Fruit fly (Drosophila melanogaster): ENCODE measurements around the gene Kots.
A peak's percentile ranks its signal among the peaks of the same experiment; 100 is the strongest.

Kots gene

DNA sequence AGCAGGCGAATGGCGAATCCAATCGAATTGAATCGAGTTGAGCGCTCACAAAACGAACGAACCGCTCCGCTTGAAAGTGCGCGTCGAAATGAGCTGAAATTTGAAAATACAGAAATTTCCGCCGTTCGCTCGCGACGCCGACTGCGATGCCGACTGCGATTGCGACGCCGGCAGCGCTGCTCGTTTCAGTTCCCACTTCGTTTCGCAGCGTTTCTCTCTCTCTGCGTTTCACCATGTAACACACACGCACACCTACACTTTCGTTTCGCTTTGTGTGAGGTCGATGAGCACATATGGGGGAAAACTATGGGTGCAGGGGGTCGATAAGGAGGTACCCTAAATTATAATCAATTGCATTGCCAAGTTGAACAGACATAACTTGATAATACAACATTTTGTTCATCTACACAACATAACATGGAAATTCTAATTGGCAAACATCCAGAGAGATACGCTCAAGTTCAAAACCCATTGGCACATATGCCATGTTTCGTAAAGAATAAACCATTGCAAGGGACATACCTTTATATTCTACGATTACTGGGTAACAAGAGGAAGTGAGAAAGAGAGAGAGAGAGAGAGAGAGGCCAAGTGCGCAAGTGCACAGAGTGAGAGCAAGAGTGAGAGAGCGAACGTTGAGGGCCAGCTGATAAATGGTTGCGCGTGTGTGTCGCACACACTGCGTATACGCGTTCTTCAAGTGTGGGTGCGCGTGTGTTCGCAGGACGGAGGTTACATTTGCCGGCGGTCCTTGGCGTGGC is 19.5 kb upstream of the Kots start (continued):
- TF ChIP-seq bbx (GFP tag; IDR thresholded peaks at IDR 0.05; ENCODE audit: partially characterized antibody) (peak; percentile 73), Sox100B (GFP tag; optimal IDR thresholded peaks at IDR 0.05) (peak; percentile 89), nerfin-2 (GFP tag; IDR thresholded peaks at IDR 0.05; ENCODE audit: partially characterized antibody) (no peak), Kr (GFP tag; optimal IDR thresholded peaks at IDR 0.05) (peak; percentile 5), CG15073 (GFP tag; optimal IDR thresholded peaks at IDR 0.05) (no peak), CG3995 (GFP tag; optimal IDR thresholded peaks at IDR 0.05) (peak; percentile 69), unc-4 (GFP tag; IDR thresholded peaks at IDR 0.05; ENCODE audit: partially characterized antibody) (no peak; the same call in 1 of the 2 replicates), Deaf1 (tag; optimal IDR thresholded peaks at IDR 0.05) (peak; percentile 83), hb (GFP tag; IDR thresholded peaks at IDR 0.05; ENCODE audit: partially characterized antibody) (no peak), ind (GFP tag; optimal IDR thresholded peaks at IDR 0.05) (peak; percentile 96), Mes4 (GFP tag; optimal IDR thresholded peaks at IDR 0.05) (peak; percentile 89), pfk (GFP tag; optimal IDR thresholded peaks at IDR 0.05) (peak; percentile 98), slou (GFP tag; optimal IDR thresholded peaks at IDR 0.05) (peak; percentile 81), CG6854 (GFP tag; optimal IDR thresholded peaks at IDR 0.05) (peak; percentile 88), cg (GFP tag; optimal IDR thresholded peaks at IDR 0.05) (peak; percentile 96), usp (GFP tag; optimal IDR thresholded peaks at IDR 0.05) (no peak), CG15696 (tag; optimal IDR thresholded peaks at IDR 0.05) (peak; percentile 83), HLH3B (GFP tag; IDR thresholded peaks at IDR 0.05) (peak; percentile 90), Chrac-16 (GFP tag; optimal IDR thresholded peaks at IDR 0.05) (peak; percentile 95), CG16815 (GFP tag; optimal IDR thresholded peaks at IDR 0.05) (peak; percentile 91), Aef1 (GFP tag; IDR thresholded peaks at IDR 0.05) (peak; percentile 86), cas (GFP tag; IDR thresholded peaks at IDR 0.05) (peak; percentile 62; the same call in 1 of the 2 replicates), ERR (GFP tag; optimal IDR thresholded peaks at IDR 0.05) (peak; percentile 94), CG17612 (GFP tag; IDR thresholded peaks at IDR 0.05) (peak; percentile 80), CG2120 (GFP tag; optimal IDR thresholded peaks at IDR 0.05) (peak; percentile 97), lbe (GFP tag; optimal IDR thresholded peaks at IDR 0.05) (peak; percentile 92), phol (tag; optimal IDR thresholded peaks at IDR 0.05) (peak; percentile 92), CG4282 (GFP tag; optimal IDR thresholded peaks at IDR 0.05) (peak; percentile 73), Oaz (GFP tag; IDR thresholded peaks at IDR 0.05) (peak; percentile 66), exex (tag; optimal IDR thresholded peaks at IDR 0.05) (peak; percentile 78), CG8478 (optimal IDR thresholded peaks at IDR 0.05) (peak; percentile 90), CTCF (GFP tag; optimal IDR thresholded peaks at IDR 0.05) (peak; percentile 23), Taf1 (GFP tag; IDR thresholded peaks at IDR 0.05) (peak; percentile 80), CG3407 (GFP tag; optimal IDR thresholded peaks at IDR 0.05) (peak; percentile 81), NC2β (GFP tag; optimal IDR thresholded peaks at IDR 0.05) (peak; percentile 93), CG7372 (GFP tag; IDR thresholded peaks at IDR 0.05) (peak; percentile 69), HmgZ (tag; optimal IDR thresholded peaks at IDR 0.05) (peak; percentile 92), CG6175 (GFP tag; IDR thresholded peaks at IDR 0.05) (no peak), NC2α (GFP tag; optimal IDR thresholded peaks at IDR 0.05) (peak; percentile 83), CG6683 (GFP tag; optimal IDR thresholded peaks at IDR 0.05) (peak; percentile 86), tap (tag; optimal IDR thresholded peaks at IDR 0.05) (peak; percentile 87), wor (GFP tag; IDR thresholded peaks at IDR 0.05) (peak; percentile 82), eyg (GFP tag; optimal IDR thresholded peaks at IDR 0.05) (peak; percentile 89), CkIIα-i1 (GFP tag; IDR thresholded peaks at IDR 0.05) (no peak), chinmo (GFP tag; IDR thresholded peaks at IDR 0.05; ENCODE audit: partially characterized antibody) (peak; percentile 92), crc (GFP tag; optimal IDR thresholded peaks at IDR 0.05) (peak; percentile 94), YL-1 (GFP tag; optimal IDR thresholded peaks at IDR 0.05) (peak; percentile 67), CG14965 (GFP tag; optimal IDR thresholded peaks at IDR 0.05; ENCODE audit: borderline replicate concordance) (peak; percentile 19), Med (GFP tag) (peak; percentile 98), CG2116 (GFP tag; optimal IDR thresholded peaks at IDR 0.05) (peak; percentile 64)
